Worm (Caenorhabditis elegans): ENCODE results near the gene F15D4.4.

DNA sequence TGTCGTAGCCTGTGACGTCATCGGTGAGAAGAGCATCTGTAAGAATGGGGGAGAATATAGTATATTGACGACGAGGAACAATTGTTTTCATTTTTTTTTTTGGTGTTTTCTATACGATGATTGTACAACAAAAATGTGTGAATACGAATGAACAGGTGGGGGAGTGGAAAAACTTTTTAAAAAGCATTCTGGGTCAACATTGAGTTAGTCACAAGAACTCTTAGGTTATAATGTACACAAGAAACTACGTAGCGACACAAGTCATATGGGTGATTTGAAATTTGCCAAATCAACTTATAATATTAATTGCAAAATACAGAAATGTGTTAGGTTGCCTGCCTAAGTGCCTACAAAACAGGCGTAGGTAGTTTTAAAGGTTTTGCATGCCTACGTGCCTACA is 41.2 kb upstream of the F15D4.4 start:
- TF ChIP-seq fkh-10 (GFP tag; optimal IDR thresholded peaks at IDR 0.05) (no peak), ceh-22 (tag; optimal IDR thresholded peaks at IDR 0.05) (no peak), nfya-1 (tag; optimal IDR thresholded peaks at IDR 0.05) (no peak), ceh-9 (tag; optimal IDR thresholded peaks at IDR 0.05) (no peak), pros-1 (tag; optimal IDR thresholded peaks at IDR 0.05) (no peak)

Data from whole organism, late embryonic.